Worm (Caenorhabditis elegans) whole organism, late embryonic: ENCODE results near the gene him-10.

Experiments
- C08G9.2 ChIP-seq: sonication (generic microtip); optimal IDR thresholded peaks from 2 replicates; lab custom pipeline; 2016; ENCODE audit warnings: mild to moderate bottlenecking, missing genetic modification characterization, moderate library complexity, missing compliant biosample characterization
- ama-1 ChIP-seq: fragments of 150-350 bp; optimal IDR thresholded peaks from 2 replicates; lab custom pipeline; 2014
- ceh-14 ChIP-seq: sonication (generic microtip); optimal IDR thresholded peaks from 2 replicates; lab custom pipeline; 2016; ENCODE audit warnings: missing genotype, missing genetic modification characterization, missing compliant biosample characterization
- ceh-45 ChIP-seq: fragments of 200-800 bp; sonication (Bioruptor generic); IDR thresholded peaks from 2 replicates; pipeline ENCODE4 v1.3.6; 2022; ENCODE audit warnings: missing genetic modification reagents, missing genetic modification characterization, missing compliant biosample characterization
- ceh-9 ChIP-seq: sonication (generic microtip); optimal IDR thresholded peaks from 2 replicates; lab custom pipeline; 2016; ENCODE audit warnings: mild to moderate bottlenecking, missing genetic modification characterization, inconsistent platforms, missing compliant biosample characterization
- dve-1 ChIP-seq: sonication (generic microtip); optimal IDR thresholded peaks from 2 replicates; lab custom pipeline; 2017; ENCODE audit warnings: antibody characterized with exemption, mild to moderate bottlenecking, missing genetic modification characterization, missing compliant biosample characterization
- elt-4 ChIP-seq: sonication (generic microtip); optimal IDR thresholded peaks from 2 replicates; lab custom pipeline; 2016; ENCODE audit warnings: missing genetic modification characterization, missing compliant biosample characterization
- fkh-6 ChIP-seq: sonication (generic microtip); optimal IDR thresholded peaks from 2 replicates; lab custom pipeline; 2016; ENCODE audit warnings: missing genetic modification characterization, missing compliant biosample characterization
- hlh-30 ChIP-seq: sonication (generic microtip); optimal IDR thresholded peaks from 2 replicates; lab custom pipeline; 2017; ENCODE audit warnings: antibody characterized with exemption, missing genetic modification characterization, missing compliant biosample characterization; ENCODE audit not compliant: insufficient read depth
- nhr-11 ChIP-seq: fragments of 150-350 bp; optimal IDR thresholded peaks from 2 replicates; lab custom pipeline; 2014; ENCODE audit warnings: missing biosample characterization, missing genetic modification characterization
- rnt-1 ChIP-seq: sonication (generic microtip); optimal IDR thresholded peaks from 2 replicates; lab custom pipeline; 2016; ENCODE audit warnings: missing genetic modification characterization, missing compliant biosample characterization
- sdc-2 ChIP-seq: sonication (generic microtip); optimal IDR thresholded peaks from 2 replicates; lab custom pipeline; 2016; ENCODE audit warnings: missing genotype, missing genetic modification characterization, missing compliant biosample characterization
- unc-55 ChIP-seq: sonication (generic microtip); optimal IDR thresholded peaks from 2 replicates; lab custom pipeline; 2017; ENCODE audit warnings: missing biosample characterization, missing genetic modification reagents, missing genetic modification characterization

DNA sequence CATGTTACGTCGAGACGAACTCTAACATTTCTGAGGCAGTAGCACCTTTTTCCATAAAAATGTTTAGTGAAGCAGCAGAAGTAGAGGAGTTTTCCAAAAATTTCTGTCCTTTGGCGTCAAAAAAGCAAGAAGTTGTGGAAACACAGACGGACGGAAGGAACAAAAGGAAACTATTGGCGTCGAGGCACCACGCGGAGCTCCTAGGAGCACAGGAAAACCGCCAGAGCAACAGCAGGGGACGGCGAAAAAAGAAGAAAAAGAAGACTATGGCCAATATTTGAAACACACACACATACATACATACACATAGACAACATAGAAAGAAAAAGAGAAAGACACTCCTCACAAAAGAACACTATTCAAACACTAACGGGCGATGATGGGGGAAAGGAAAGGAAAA lies 39.9 kb downstream of the him-10 start:
- TF ChIP-seq hlh-30 (tag; lab: Kevin White, UChicago) (no peak), ceh-9 (tag; lab: Kevin White, UChicago) (no peak), rnt-1 (tag; lab: Kevin White, UChicago) (no peak), sdc-2 (tag; lab: Kevin White, UChicago) (no peak), ama-1 (lab: Kevin White, UChicago) (no peak), ceh-45 (GFP tag; lab: Robert Waterston, UW) (0 out of 2 replicates have a peak, but pooled peaks have one; percentile 39), nhr-11 (no peak), ceh-14 (tag; lab: Kevin White, UChicago) (no peak), fkh-6 (tag; lab: Kevin White, UChicago) (no peak), elt-4 (tag; lab: Kevin White, UChicago) (no peak), unc-55 (GFP tag; lab: Kevin White, UChicago) (no peak), C08G9.2 (tag; lab: Kevin White, UChicago) (no peak), dve-1 (tag; lab: Kevin White, UChicago) (no peak)
